Worm (Caenorhabditis elegans): ENCODE results near the gene F40G9.9.

F40G9.9 gene

DNA sequence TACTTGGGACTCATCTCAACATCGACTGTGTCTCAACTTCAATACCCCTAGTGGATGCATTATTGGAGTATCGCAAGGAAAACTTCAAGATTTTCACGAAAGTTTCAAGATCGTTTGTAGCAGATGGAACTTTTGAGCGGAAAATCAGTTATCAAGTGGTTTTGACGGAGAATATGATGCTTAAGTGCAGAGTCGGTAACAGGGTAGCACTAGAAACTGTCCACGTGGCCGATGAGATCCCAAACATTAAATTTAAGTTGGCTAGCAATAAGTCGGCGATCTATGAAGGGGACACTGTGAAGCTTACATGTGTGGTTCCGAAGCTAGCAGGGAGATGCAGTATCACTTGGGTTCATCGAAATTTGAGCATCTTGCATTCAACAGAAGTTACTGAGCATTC, 12.4 kb downstream of the F40G9.9 start:
- TF ChIP-seq madf-3 (GFP tag; IDR thresholded peaks at IDR 0.05) (0 out of 2 replicates have a peak, but pooled peaks have one; percentile 39), K12H6.12 (tag; optimal IDR thresholded peaks at IDR 0.05) (no peak), Y53G8AR.9 (GFP tag; conservative IDR thresholded peaks at IDR 0.05) (no peak)

DNA sequence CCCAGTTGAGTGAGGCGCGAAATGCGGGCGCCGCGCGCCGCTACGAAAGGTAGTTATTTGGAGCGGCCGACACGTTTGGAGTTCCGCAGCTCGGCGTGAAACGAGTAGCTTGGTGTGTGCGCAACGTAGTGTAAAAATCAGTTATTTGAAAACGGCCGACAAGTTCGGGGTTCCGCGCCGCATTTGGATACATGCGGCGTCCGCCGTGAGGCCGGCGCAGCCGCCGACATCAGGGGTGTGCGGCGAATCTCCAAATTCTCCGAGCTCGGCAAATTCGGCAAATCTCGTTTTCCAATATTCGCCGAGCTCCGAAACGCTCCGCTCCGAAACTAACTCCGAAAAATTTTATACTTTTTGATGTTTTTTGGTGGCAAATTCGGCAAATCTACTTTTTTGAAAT, 13.5 kb downstream of the F40G9.9 start:
- TF ChIP-seq zfh-2 (GFP tag; conservative IDR thresholded peaks at IDR 0.05) (peak; percentile 60; the same call in 1 of the 2 replicates), F22D6.2 (tag; optimal IDR thresholded peaks at IDR 0.05) (no peak), ZK185.1 (tag; optimal IDR thresholded peaks at IDR 0.05; ENCODE audit: poor library complexity, severe bottlenecking) (no peak), nfya-2 (GFP tag; IDR thresholded peaks at IDR 0.05) (0 out of 2 replicates have a peak, but pooled peaks have one; percentile 33), dpl-1 (GFP tag; optimal IDR thresholded peaks at IDR 0.05) (no peak), attf-5 (GFP tag; optimal IDR thresholded peaks at IDR 0.05) (no peak), egrh-3 (GFP tag; IDR thresholded peaks at IDR 0.05) (peak; percentile 34; the same call in 1 of the 2 replicates)

DNA sequence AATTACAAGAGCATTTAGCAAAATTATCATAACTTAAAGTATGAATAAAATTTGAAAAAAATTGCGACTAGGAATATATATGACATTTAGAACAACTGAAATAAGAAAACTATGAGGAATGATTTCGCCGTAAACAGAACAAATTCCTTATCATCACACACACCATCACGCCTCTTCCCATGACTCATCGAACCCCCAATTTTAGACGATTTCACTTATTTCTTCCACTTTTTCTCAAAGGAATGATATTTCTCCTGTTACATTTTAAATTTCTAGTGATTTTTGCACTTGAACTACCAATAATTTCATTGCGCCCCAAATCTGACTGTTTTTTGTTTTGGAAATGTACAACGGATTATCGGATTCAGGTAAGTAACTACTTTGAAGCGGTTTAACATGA, 14.9 kb downstream of the F40G9.9 start, which contains the start of the genes zig-13 and ver-1:
Gene zig-13 (minus strand): TSS at position 101 of the 400 bp plus-strand sequence.
Gene ver-1 (plus strand): TSS at position 180 of the 400 bp plus-strand sequence.
- TF ChIP-seq T26A5.8 (tag; optimal IDR thresholded peaks at IDR 0.05), result no peak
- no peak for TF ChIP-seq dox-1 (GFP tag; IDR thresholded peaks at IDR 0.05)
- TF ChIP-seq efl-1 (GFP tag; optimal IDR thresholded peaks at IDR 0.05), result no peak
- TF ChIP-seq ztf-26 (tag; optimal IDR thresholded peaks at IDR 0.05), result no peak
- TF ChIP-seq egrh-3 (GFP tag; IDR thresholded peaks at IDR 0.05), result no peak
- TF ChIP-seq fkh-3 (tag; optimal IDR thresholded peaks at IDR 0.05), result no peak
- TF ChIP-seq cebp-2 (GFP tag; IDR thresholded peaks at IDR 0.05), result no peak
- no peak for TF ChIP-seq aptf-3 (GFP tag; IDR thresholded peaks at IDR 0.05)
- TF ChIP-seq F52B5.7 (tag; optimal IDR thresholded peaks at IDR 0.05), result no peak
- no peak for TF ChIP-seq nhr-27 (tag; optimal IDR thresholded peaks at IDR 0.05)
- no peak for TF ChIP-seq zim-3 (tag; optimal IDR thresholded peaks at IDR 0.05)
- no peak for TF ChIP-seq bed-1 (GFP tag; IDR thresholded peaks at IDR 0.05)
- no peak for TF ChIP-seq ceh-79 (tag; optimal IDR thresholded peaks at IDR 0.05)
- no peak for TF ChIP-seq Y56A3A.18 (GFP tag; IDR thresholded peaks at IDR 0.05)
- TF ChIP-seq ceh-27 (GFP tag; optimal IDR thresholded peaks at IDR 0.05), result no peak
- TF ChIP-seq sdz-38 (tag; optimal IDR thresholded peaks at IDR 0.05), result no peak
- no peak for TF ChIP-seq hsf-1 (GFP tag; IDR thresholded peaks at IDR 0.05)
- no peak for TF ChIP-seq rcor-1 (GFP tag; IDR thresholded peaks at IDR 0.05)
- TF ChIP-seq ceh-40 (GFP tag; IDR thresholded peaks at IDR 0.05), result no peak

DNA sequence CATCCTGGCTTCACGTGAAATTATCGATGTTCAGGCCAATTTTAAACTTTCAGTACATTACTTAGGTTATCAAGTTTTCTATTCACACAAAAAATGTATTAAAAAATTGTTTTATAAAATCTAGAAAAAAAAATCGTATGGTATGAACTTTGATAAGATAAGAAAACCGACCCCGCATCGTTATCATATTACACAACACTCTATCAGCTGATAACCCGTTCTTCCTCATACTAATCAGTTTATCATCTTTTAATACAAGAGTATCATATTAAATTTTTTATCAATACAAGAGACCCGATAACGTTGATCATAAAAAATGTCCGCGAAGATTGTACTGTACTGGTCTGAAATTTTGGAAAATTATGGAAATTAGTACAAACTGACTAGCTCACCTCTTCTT, 17.3 kb downstream of the F40G9.9 start:
- TF ChIP-seq tbp1 (GFP tag; optimal IDR thresholded peaks at IDR 0.05) (peak; percentile 5), hmg-1.2 (GFP tag; IDR thresholded peaks at IDR 0.05) (no peak), ceh-91 (GFP tag; IDR thresholded peaks at IDR 0.05) (no peak), ztf-22 (GFP tag; optimal IDR thresholded peaks at IDR 0.05) (peak; percentile 52), Y95B8A.8 (GFP tag; IDR thresholded peaks at IDR 0.05) (no peak), ama-1 (optimal IDR thresholded peaks at IDR 0.05) (no peak), ama-1 (GFP tag; optimal IDR thresholded peaks at IDR 0.05) (no peak), sptf-2 (GFP tag; optimal IDR thresholded peaks at IDR 0.05) (no peak), nhr-80 (tag; optimal IDR thresholded peaks at IDR 0.05) (peak; percentile 96), ets-4 (GFP tag; optimal IDR thresholded peaks at IDR 0.05) (peak; percentile 19), attf-6 (GFP tag; IDR thresholded peaks at IDR 0.05) (no peak), atf-7 (tag; optimal IDR thresholded peaks at IDR 0.05) (peak; percentile 40)
